Worm (Caenorhabditis elegans) whole organism, midembryonic: ENCODE data around the gene bath-47.

ENCODE experiments used
- T22C8.4 ChIP-seq: fragments of 200-800 bp; sonication (Bioruptor generic); IDR thresholded peaks from 2 replicates; pipeline ENCODE4 v1.3.6; 2022; ENCODE audit warnings: missing genetic modification characterization, missing compliant biosample characterization
- cog-1 ChIP-seq: sonication (generic microtip); optimal IDR thresholded peaks from 2 replicates; lab custom pipeline; 2016; ENCODE audit warnings: missing genetic modification characterization, missing compliant biosample characterization
- flt-1 ChIP-seq: fragments of 200-800 bp; sonication (Bioruptor generic); IDR thresholded peaks from 2 replicates; pipeline ENCODE4 v1.3.6; 2022; ENCODE audit warnings: missing genetic modification characterization, missing compliant biosample characterization
- klf-2 ChIP-seq: fragments of 200-800 bp; sonication (Bioruptor generic); conservative IDR thresholded peaks from 2 replicates; pipeline ENCODE4 v1.3.6; 2022; ENCODE audit warnings: missing genetic modification reagents, missing genetic modification characterization, missing compliant biosample characterization
- med-1 ChIP-seq: sonication (generic microtip); optimal IDR thresholded peaks from 2 replicates; lab custom pipeline; 2017; ENCODE audit warnings: missing genetic modification characterization, mild to moderate bottlenecking, missing compliant biosample characterization, antibody characterized with exemption, missing genetic modification reagents; ENCODE audit not compliant: insufficient read depth
- ref-1 ChIP-seq: fragments of 200-800 bp; sonication (Bioruptor generic); conservative IDR thresholded peaks from 2 replicates; pipeline ENCODE4 v1.3.6; 2022; ENCODE audit warnings: missing genetic modification reagents, missing genetic modification characterization, missing compliant biosample characterization
- tab-1 ChIP-seq: fragments of 200-800 bp; sonication (Bioruptor generic); IDR thresholded peaks from 2 replicates; pipeline ENCODE4 v1.3.6; 2022; ENCODE audit warnings: missing genetic modification characterization, missing compliant biosample characterization
- ztf-23 ChIP-seq: fragments of 200-800 bp; sonication (Bioruptor generic); IDR thresholded peaks from 2 replicates; pipeline ENCODE4 v1.3.6; 2022; ENCODE audit warnings: missing genetic modification reagents, missing genetic modification characterization, missing compliant biosample characterization
- ztf-29 ChIP-seq: fragments of 200-800 bp; sonication (Bioruptor generic); IDR thresholded peaks from 2 replicates; pipeline ENCODE4 v1.3.6; 2022; ENCODE audit warnings: missing genetic modification reagents, missing genetic modification characterization, missing compliant biosample characterization

Gene bath-47

DNA sequence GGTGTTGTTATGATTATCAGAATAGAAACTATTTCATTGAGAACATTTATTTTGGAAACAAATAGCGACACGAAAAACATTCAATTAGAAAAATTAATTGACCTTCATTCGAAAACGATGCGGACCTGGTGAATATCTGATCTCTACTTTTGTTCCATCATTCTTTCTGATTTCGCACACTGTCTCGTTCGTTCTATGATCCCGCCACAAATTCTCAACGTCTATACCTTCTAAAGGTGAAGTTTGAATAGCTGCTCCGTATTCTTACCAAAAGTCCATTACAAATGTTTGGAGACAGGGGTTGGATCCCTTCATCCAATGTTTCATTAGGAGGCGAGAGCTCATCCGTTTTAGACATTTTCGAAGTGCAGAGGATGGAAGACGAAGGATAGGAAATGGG lies 50.2 kb downstream of the bath-47 start, which contains the start of gene fbxb-16:
Gene fbxb-16, minus strand, starts transcription at position 101 of the 400 bp plus-strand sequence.
- no peak for TF ChIP-seq flt-1 (GFP tag; lab: Robert Waterston, UW)
- TF ChIP-seq med-1 (GFP tag; lab: Kevin White, UChicago) = no peak
- TF ChIP-seq cog-1 (tag; lab: Kevin White, UChicago) = no peak
- TF ChIP-seq ref-1 = no peak
- no peak for TF ChIP-seq tab-1 (GFP tag; lab: Robert Waterston, UW)
- TF ChIP-seq ztf-23 (GFP tag; lab: Robert Waterston, UW) = no peak
- no peak for TF ChIP-seq T22C8.4 (GFP tag; lab: Robert Waterston, UW)
- TF ChIP-seq klf-2 = no peak
- no peak for TF ChIP-seq ztf-29 (GFP tag; lab: Robert Waterston, UW)

DNA sequence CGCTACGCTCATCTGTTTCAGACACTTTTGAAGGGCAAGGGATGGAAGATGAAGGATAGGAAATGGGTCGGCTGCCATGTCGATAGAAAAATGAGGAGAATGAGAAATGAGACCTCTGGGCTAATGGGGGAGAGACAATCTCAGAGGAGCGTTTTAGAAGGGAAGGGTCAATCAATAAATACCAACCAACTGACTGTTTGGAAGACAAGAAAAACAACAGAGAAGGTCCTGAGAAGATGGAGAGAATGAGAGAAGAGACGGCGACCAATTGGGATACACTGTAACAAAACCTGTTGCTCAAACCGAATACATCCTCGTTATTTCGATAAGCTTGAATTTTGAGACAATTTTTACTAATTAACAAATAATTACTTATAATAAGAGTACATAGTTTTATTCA lies 51.8 kb downstream of the bath-47 start, which contains the start of gene fbxb-15:
Gene fbxb-15, minus strand, starts transcription at position 101 of the 400 bp plus-strand sequence.
- TF ChIP-seq cog-1 (tag; lab: Kevin White, UChicago) (no peak), ref-1 (no peak)
